Worm (Caenorhabditis elegans) whole organism, young adult: ENCODE results near the gene srx-42.

Source experiments
- F49E8.2 ChIP-seq: sonication (generic microtip); optimal IDR thresholded peaks from 3 replicates; lab custom pipeline; 2017; ENCODE audit warnings: missing genetic modification characterization, mild to moderate bottlenecking, missing compliant biosample characterization, antibody characterized with exemption, moderate library complexity; ENCODE audit not compliant: insufficient read depth
- ama-1 ChIP-seq, 3 experiments: fragments of 150-350 bp in 1 of 3; sonication (generic microtip) in 2 of 3; optimal IDR thresholded peaks; 2 replicates each; lab custom pipeline; 2014 to 2018; ENCODE audit warnings: missing biosample characterization in 2 of 3, missing genetic modification characterization in 2 of 3, missing genetic modification reagents in 2 of 3
- aptf-3 ChIP-seq: fragments of 200-800 bp; sonication (Bioruptor generic); IDR thresholded peaks from 2 replicates; pipeline ENCODE4 v1.3.6; 2022; ENCODE audit warnings: missing genetic modification characterization, missing compliant biosample characterization
- egl-44 ChIP-seq: fragments of 200-800 bp; sonication (Bioruptor generic); IDR thresholded peaks from 2 replicates; pipeline ENCODE4 v1.3.6; 2022; ENCODE audit warnings: missing genetic modification reagents, missing genetic modification characterization, missing compliant biosample characterization
- mcd-1 ChIP-seq: fragments of 200-800 bp; sonication (Bioruptor generic); IDR thresholded peaks from 2 replicates; pipeline ENCODE4 v1.3.6; 2022; ENCODE audit warnings: missing genetic modification reagents, missing genetic modification characterization, missing compliant biosample characterization
- nhr-90 ChIP-seq: sonication (generic microtip); optimal IDR thresholded peaks from 2 replicates; lab custom pipeline; 2016; ENCODE audit warnings: missing genotype, mild to moderate bottlenecking, missing genetic modification characterization, missing compliant biosample characterization
- ztf-26 ChIP-seq: sonication (generic microtip); optimal IDR thresholded peaks from 2 replicates; lab custom pipeline; 2017; ENCODE audit warnings: missing genetic modification characterization, missing compliant biosample characterization

- TF ChIP-seq mcd-1 = no peak
- TF ChIP-seq ztf-26 (tag; lab: Kevin White, UChicago) = no peak
- TF ChIP-seq nhr-90 = no peak
- TF ChIP-seq ama-1 (optimal IDR thresholded peaks at IDR 0.05; lab: Kevin White, UChicago) = no peak
- no peak for TF ChIP-seq ama-1 (GFP tag; optimal IDR thresholded peaks at IDR 0.05; lab: Kevin White, UChicago)
- TF ChIP-seq F49E8.2 (tag; lab: Kevin White, UChicago) = no peak
- no peak for TF ChIP-seq egl-44 (GFP tag; lab: Robert Waterston, UW)
- TF ChIP-seq aptf-3 (GFP tag; lab: Robert Waterston, UW) = no peak
Observed at ce11 chrV:13891489-13891888, 29.3 kb upstream of the srx-42 start.
